Fruit fly (Drosophila melanogaster) whole organism, prepupa: ENCODE data around the gene CG15643.

Experiments
- CG10631 ChIP-seq: fragments of 200-800 bp; sonication (Bioruptor generic); optimal IDR thresholded peaks from 2 replicates; lab custom pipeline; 2016; ENCODE audit warnings: missing biosample characterization, missing genetic modification characterization
- CG11294 ChIP-seq: fragments of 200-800 bp; sonication (Bioruptor generic); IDR thresholded peaks from 2 replicates; pipeline ENCODE4 v1.3.6; 2022; ENCODE audit warnings: missing biosample characterization, missing genetic modification characterization
- CG15336 ChIP-seq: fragments of 200-800 bp; sonication (Bioruptor generic); IDR thresholded peaks from 2 replicates; pipeline ENCODE4 v1.3.6; 2022; ENCODE audit warnings: missing biosample characterization, missing genetic modification characterization
- CG1621 ChIP-seq: fragments of 200-800 bp; sonication (Bioruptor generic); optimal IDR thresholded peaks from 3 replicates; lab custom pipeline; 2018; ENCODE audit warnings: missing biosample characterization, mild to moderate bottlenecking, missing genetic modification characterization
- CG3032 ChIP-seq: fragments of 200-800 bp; optimal IDR thresholded peaks from 2 replicates; lab custom pipeline; 2019; ENCODE audit warnings: missing biosample characterization, mild to moderate bottlenecking, missing genetic modification characterization, moderate library complexity
- CG31627 ChIP-seq: fragments of 200-800 bp; sonication (Bioruptor generic); optimal IDR thresholded peaks from 3 replicates; lab custom pipeline; 2016; ENCODE audit warnings: missing biosample characterization, missing genetic modification characterization
- CG32006 ChIP-seq: fragments of 200-800 bp; sonication (Bioruptor generic); optimal IDR thresholded peaks from 3 replicates; lab custom pipeline; 2017; ENCODE audit warnings: missing biosample characterization, mild to moderate bottlenecking, missing genetic modification characterization
- CG3919 ChIP-seq: fragments of 200-800 bp; sonication (Bioruptor generic); optimal IDR thresholded peaks from 3 replicates; lab custom pipeline; 2016; ENCODE audit warnings: missing biosample characterization, missing genetic modification characterization
- CG6163 ChIP-seq: fragments of 200-800 bp; sonication (Bioruptor generic); IDR thresholded peaks from 3 replicates; pipeline ENCODE4 v1.3.6; 2022; ENCODE audit warnings: missing biosample characterization, missing genetic modification characterization
- CG6276 ChIP-seq: fragments of 200-800 bp; sonication (Bioruptor generic); optimal IDR thresholded peaks from 2 replicates; lab custom pipeline; 2017; ENCODE audit warnings: missing biosample characterization, mild to moderate bottlenecking, missing genetic modification characterization
- CG6792 ChIP-seq: fragments of 200-800 bp; sonication (Bioruptor generic); optimal IDR thresholded peaks from 3 replicates; lab custom pipeline; 2016; ENCODE audit warnings: missing biosample characterization, missing genetic modification characterization
- CG6854 ChIP-seq: fragments of 200-800 bp; sonication (Bioruptor generic); optimal IDR thresholded peaks from 2 replicates; lab custom pipeline; 2017; ENCODE audit warnings: missing biosample characterization, mild to moderate bottlenecking, missing genetic modification characterization
- CG8119 ChIP-seq: fragments of 200-800 bp; sonication (Bioruptor generic); IDR thresholded peaks from 3 replicates; pipeline ENCODE4 v1.3.6; 2022; ENCODE audit warnings: missing biosample characterization, missing genetic modification characterization
- CG8632 ChIP-seq: fragments of 200-800 bp; sonication (Bioruptor generic); optimal IDR thresholded peaks from 3 replicates; lab custom pipeline; 2016; ENCODE audit warnings: missing biosample characterization, missing genetic modification characterization
- CG9139 ChIP-seq: fragments of 200-800 bp; sonication (Bioruptor generic); optimal IDR thresholded peaks from 3 replicates; lab custom pipeline; 2017; ENCODE audit warnings: missing biosample characterization, mild to moderate bottlenecking, missing genetic modification characterization
- Eip75B ChIP-seq: fragments of 200-800 bp; sonication (Bioruptor generic); optimal IDR thresholded peaks from 3 replicates; lab custom pipeline; 2016; ENCODE audit warnings: missing biosample characterization, missing genetic modification characterization
- Eip78C ChIP-seq: fragments of 200-800 bp; sonication (Bioruptor generic); peaks from one replicate; lab custom pipeline; 2016; ENCODE audit warnings: missing biosample characterization, missing genetic modification characterization
- Eip93F ChIP-seq: fragments of 200-800 bp; sonication (Bioruptor generic); optimal IDR thresholded peaks from 2 replicates; lab custom pipeline; 2016; ENCODE audit warnings: missing biosample characterization, mild to moderate bottlenecking, missing genetic modification characterization
- Ets96B ChIP-seq: fragments of 200-800 bp; optimal IDR thresholded peaks from 2 replicates; lab custom pipeline; 2019; ENCODE audit warnings: missing biosample characterization, mild to moderate bottlenecking, missing genetic modification characterization, moderate library complexity
- Hr38 ChIP-seq: sonication (Bioruptor generic); optimal IDR thresholded peaks from 2 replicates; lab custom pipeline; 2016; ENCODE audit warnings: missing biosample characterization, missing genetic modification characterization
- Hr39 ChIP-seq: fragments of 200-800 bp; sonication (Bioruptor generic); optimal IDR thresholded peaks from 2 replicates; lab custom pipeline; 2016; ENCODE audit warnings: missing biosample characterization, missing genetic modification characterization
- Hr4 ChIP-seq: fragments of 200-800 bp; sonication (Bioruptor generic); optimal IDR thresholded peaks from 3 replicates; lab custom pipeline; 2016; ENCODE audit warnings: missing biosample characterization, missing genetic modification characterization
- Lpt ChIP-seq: fragments of 200-800 bp; sonication (Bioruptor generic); optimal IDR thresholded peaks from 3 replicates; lab custom pipeline; 2016; ENCODE audit warnings: missing biosample characterization, missing genetic modification characterization
- OdsH ChIP-seq: fragments of 200-800 bp; sonication (Bioruptor generic); optimal IDR thresholded peaks from 3 replicates; lab custom pipeline; 2016; ENCODE audit warnings: missing biosample characterization, missing genetic modification characterization
- Smox ChIP-seq: fragments of 200-800 bp; sonication (Bioruptor generic); optimal IDR thresholded peaks from 3 replicates; lab custom pipeline; 2016; ENCODE audit warnings: missing biosample characterization, missing genetic modification characterization
- Sox14 ChIP-seq: fragments of 200-800 bp; sonication (Bioruptor generic); optimal IDR thresholded peaks from 3 replicates; lab custom pipeline; 2016; ENCODE audit warnings: missing biosample characterization, missing genetic modification characterization
- achi ChIP-seq: fragments of 200-800 bp; sonication (Bioruptor generic); optimal IDR thresholded peaks from 3 replicates; lab custom pipeline; 2016; ENCODE audit warnings: missing biosample characterization, missing genetic modification characterization
- acj6 ChIP-seq: fragments of 200-800 bp; sonication (Bioruptor generic); optimal IDR thresholded peaks from 3 replicates; lab custom pipeline; 2016; ENCODE audit warnings: missing biosample characterization, missing genetic modification characterization
- cyc ChIP-seq: fragments of 200-800 bp; sonication (Bioruptor generic); optimal IDR thresholded peaks from 3 replicates; lab custom pipeline; 2016; ENCODE audit warnings: missing biosample characterization, missing genetic modification characterization
- dac ChIP-seq: fragments of 200-800 bp; sonication (Bioruptor generic); optimal IDR thresholded peaks from 2 replicates; lab custom pipeline; 2017; ENCODE audit warnings: missing biosample characterization, mild to moderate bottlenecking, missing genetic modification characterization
- dsx ChIP-seq: fragments of 200-800 bp; optimal IDR thresholded peaks from 3 replicates; lab custom pipeline; 2019; ENCODE audit warnings: missing biosample characterization, mild to moderate bottlenecking, missing genetic modification characterization, moderate library complexity; ENCODE audit not compliant: poor library complexity, severe bottlenecking
- eg ChIP-seq: fragments of 200-800 bp; sonication (Bioruptor generic); IDR thresholded peaks from 3 replicates; pipeline ENCODE4 v1.3.6; 2022; ENCODE audit warnings: missing biosample characterization, missing genetic modification characterization
- esn ChIP-seq: fragments of 200-800 bp; sonication (Bioruptor generic); optimal IDR thresholded peaks from 2 replicates; lab custom pipeline; 2016; ENCODE audit warnings: missing biosample characterization, mild to moderate bottlenecking, missing genetic modification characterization, moderate library complexity
- fd59A ChIP-seq: fragments of 200-800 bp; sonication (Bioruptor generic); optimal IDR thresholded peaks from 2 replicates; lab custom pipeline; 2017; ENCODE audit warnings: missing biosample characterization, mild to moderate bottlenecking, missing genetic modification characterization, missing genetic modification reagents
- fd85E ChIP-seq: fragments of 200-800 bp; sonication (Bioruptor generic); optimal IDR thresholded peaks from 3 replicates; lab custom pipeline; 2016; ENCODE audit warnings: missing biosample characterization, missing genetic modification characterization
- fkh ChIP-seq: fragments of 200-800 bp; sonication (Bioruptor generic); optimal IDR thresholded peaks from 3 replicates; lab custom pipeline; 2017; ENCODE audit warnings: missing biosample characterization, mild to moderate bottlenecking, missing genetic modification characterization, moderate library complexity
- lz ChIP-seq: fragments of 200-800 bp; sonication (Bioruptor generic); optimal IDR thresholded peaks from 3 replicates; lab custom pipeline; 2016; ENCODE audit warnings: missing biosample characterization, missing genetic modification characterization
- net ChIP-seq: fragments of 200-800 bp; sonication (Bioruptor generic); optimal IDR thresholded peaks from 3 replicates; lab custom pipeline; 2016; ENCODE audit warnings: missing biosample characterization, missing genetic modification characterization
- pdm3 ChIP-seq: fragments of 200-800 bp; sonication (Bioruptor generic); optimal IDR thresholded peaks from 3 replicates; lab custom pipeline; 2016; ENCODE audit warnings: missing biosample characterization, missing genetic modification characterization
- salr ChIP-seq, 2 experiments: fragments of 200-800 bp; sonication (Bioruptor generic); optimal IDR thresholded peaks; 3 replicates each; lab custom pipeline; 2016 to 2018; ENCODE audit warnings: missing biosample characterization in 2 of 2, missing genetic modification characterization in 2 of 2, mild to moderate bottlenecking in 1 of 2
- spab ChIP-seq: fragments of 200-800 bp; sonication (Bioruptor generic); optimal IDR thresholded peaks from 2 replicates; lab custom pipeline; 2017; ENCODE audit warnings: missing biosample characterization, mild to moderate bottlenecking, missing genetic modification characterization, missing genetic modification reagents
- ss ChIP-seq, 2 experiments: fragments of 200-800 bp; sonication (Bioruptor generic); optimal IDR thresholded peaks; 2 replicates in 1 of 2; 3 replicates in 1 of 2; lab custom pipeline; 2017 to 2018; ENCODE audit warnings: mild to moderate bottlenecking in 2 of 2, missing biosample characterization in 2 of 2, missing genetic modification characterization in 2 of 2, moderate library complexity in 1 of 2
- svp ChIP-seq: fragments of 200-800 bp; sonication (Bioruptor generic); peaks from one replicate; lab custom pipeline; 2016; ENCODE audit warnings: missing biosample characterization, missing genetic modification characterization
- topi ChIP-seq: fragments of 200-800 bp; sonication (Bioruptor generic); optimal IDR thresholded peaks from 3 replicates; lab custom pipeline; 2016; ENCODE audit warnings: missing biosample characterization, missing genetic modification characterization
- vri ChIP-seq: fragments of 200-800 bp; sonication (Bioruptor generic); optimal IDR thresholded peaks from 3 replicates; lab custom pipeline; 2016; ENCODE audit warnings: missing biosample characterization, mild to moderate bottlenecking, missing genetic modification characterization

CG15643 gene

DNA sequence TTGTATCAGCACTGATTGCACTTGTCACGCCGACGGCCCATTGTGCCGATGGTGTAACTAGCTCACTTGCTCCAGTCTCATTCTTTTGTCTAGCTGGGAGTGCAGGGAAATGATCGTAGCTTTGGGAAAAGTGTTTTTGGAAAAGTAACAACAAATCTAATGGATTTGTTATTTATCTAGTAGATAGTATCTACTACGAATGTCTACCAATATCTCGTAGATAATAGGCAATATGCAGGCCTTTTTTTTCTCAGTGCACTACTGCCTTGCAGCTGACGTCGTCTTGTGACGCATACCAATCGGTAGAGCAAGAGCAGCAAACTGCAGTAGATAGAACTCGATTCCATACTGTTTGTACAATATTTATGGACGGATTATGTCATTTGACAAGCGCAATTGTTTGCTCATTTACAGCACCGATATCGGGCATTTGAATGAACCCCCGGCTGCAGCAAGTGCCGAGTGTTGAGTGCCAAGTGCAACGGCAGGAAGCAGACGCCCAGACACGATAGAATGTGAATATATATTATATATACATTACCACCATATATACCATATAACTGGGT lies 28.4 kb downstream of the CG15643 start (continued):
- TF ChIP-seq CG3032 (tag; lab: Kevin White, UChicago): no peak
- TF ChIP-seq CG8119 (GFP tag; lab: Robert Waterston, UW): peak; percentile 67
- TF ChIP-seq fd85E (GFP tag; lab: Kevin White, UChicago): no peak
- peak; percentile 2 for TF ChIP-seq Ets96B (tag; lab: Kevin White, UChicago)
- peak in 1 of 2 experiments; percentile 39 for TF ChIP-seq ss (GFP tag; optimal IDR thresholded peaks at IDR 0.05; lab: Kevin White, UChicago)
- peak; percentile 60 for TF ChIP-seq CG32006 (GFP tag; lab: Kevin White, UChicago)
- TF ChIP-seq dac (GFP tag; lab: Kevin White, UChicago): no peak
- peak; percentile 65 for TF ChIP-seq pdm3 (GFP tag; lab: Kevin White, UChicago)
- TF ChIP-seq CG9139 (GFP tag; lab: Kevin White, UChicago): no peak
- TF ChIP-seq OdsH (GFP tag; lab: Kevin White, UChicago): peak; percentile 45
- TF ChIP-seq topi: peak; percentile 19
- TF ChIP-seq Sox14 (GFP tag; lab: Kevin White, UChicago): peak; percentile 61
- peak; percentile 87 for TF ChIP-seq Eip78C
- peak; percentile 29 for TF ChIP-seq acj6 (GFP tag; lab: Kevin White, UChicago)
- peak; percentile 45 for TF ChIP-seq Eip75B (GFP tag; lab: Kevin White, UChicago)
- TF ChIP-seq Lpt (GFP tag; lab: Kevin White, UChicago): no peak
- TF ChIP-seq salr (GFP tag; optimal IDR thresholded peaks at IDR 0.05; lab: Kevin White, UChicago): peak in 1 of 2 experiments; percentile 9
- TF ChIP-seq CG6276: peak; percentile 46
- no peak for TF ChIP-seq CG31627 (GFP tag; lab: Kevin White, UChicago)
- peak; percentile 53 for TF ChIP-seq CG3919 (GFP tag; lab: Kevin White, UChicago)
- TF ChIP-seq fkh (GFP tag; lab: Kevin White, UChicago): no peak
- TF ChIP-seq CG11294 (GFP tag; lab: Robert Waterston, UW): peak; percentile 60
- peak; percentile 23 for TF ChIP-seq Hr4 (GFP tag; lab: Kevin White, UChicago)
- TF ChIP-seq, all 60 proteins: peak for 36

DNA sequence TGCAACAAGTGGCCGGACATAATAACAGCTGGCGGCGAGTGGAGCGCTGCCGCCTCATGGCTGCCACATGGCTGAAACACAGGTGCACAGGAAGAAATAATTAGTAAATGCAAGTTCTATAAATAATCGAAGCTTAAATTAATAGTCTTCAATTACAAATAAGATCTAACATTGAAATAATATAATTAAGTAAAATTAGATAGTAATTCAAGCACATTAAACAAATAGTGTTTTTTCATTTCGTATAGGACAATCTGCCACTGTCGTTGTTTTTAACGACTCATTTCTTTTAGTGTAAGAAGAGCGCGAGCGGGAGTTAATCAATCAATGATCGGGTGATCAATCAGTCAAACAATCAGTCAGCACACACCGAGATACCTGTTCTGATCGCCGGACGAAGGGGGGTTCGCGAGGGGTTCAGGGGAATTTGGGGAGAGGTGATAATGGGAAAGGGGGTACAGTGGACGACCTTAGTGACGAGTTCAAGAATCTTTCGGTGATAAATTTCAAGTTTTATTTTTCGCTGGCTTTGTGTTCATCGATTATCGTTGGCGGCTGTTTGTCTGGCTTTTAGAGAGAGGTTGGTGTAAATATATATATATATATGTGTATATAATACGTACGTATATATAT lies 32.0 kb downstream of the CG15643 start:
- TF ChIP-seq lz (GFP tag; lab: Kevin White, UChicago) (no peak), Eip75B (GFP tag; lab: Kevin White, UChicago) (peak; percentile 18), CG15336 (no peak), Smox (GFP tag; lab: Kevin White, UChicago) (peak; percentile 25), CG8632 (GFP tag; lab: Kevin White, UChicago) (peak; percentile 13), fd59A (GFP tag; lab: Kevin White, UChicago) (no peak), pdm3 (GFP tag; lab: Kevin White, UChicago) (peak; percentile 25), topi (peak; percentile 6), eg (GFP tag; lab: Robert Waterston, UW) (0 out of 3 replicates have a peak, but pooled peaks have one; percentile 15), achi (peak; percentile 7), CG6276 (no peak), OdsH (GFP tag; lab: Kevin White, UChicago) (peak; percentile 1), net (no peak), CG6163 (GFP tag; lab: Robert Waterston, UW) (0 out of 3 replicates have a peak, but pooled peaks have one; percentile 10), Eip78C (peak; percentile 76), CG10631 (GFP tag; lab: Kevin White, UChicago) (no peak), CG3919 (GFP tag; lab: Kevin White, UChicago) (peak; percentile 18), CG3032 (tag; lab: Kevin White, UChicago) (peak; percentile 14), CG6792 (GFP tag; lab: Kevin White, UChicago) (no peak), svp (peak; percentile 61), esn (GFP tag; lab: Kevin White, UChicago) (peak; percentile 20)

DNA sequence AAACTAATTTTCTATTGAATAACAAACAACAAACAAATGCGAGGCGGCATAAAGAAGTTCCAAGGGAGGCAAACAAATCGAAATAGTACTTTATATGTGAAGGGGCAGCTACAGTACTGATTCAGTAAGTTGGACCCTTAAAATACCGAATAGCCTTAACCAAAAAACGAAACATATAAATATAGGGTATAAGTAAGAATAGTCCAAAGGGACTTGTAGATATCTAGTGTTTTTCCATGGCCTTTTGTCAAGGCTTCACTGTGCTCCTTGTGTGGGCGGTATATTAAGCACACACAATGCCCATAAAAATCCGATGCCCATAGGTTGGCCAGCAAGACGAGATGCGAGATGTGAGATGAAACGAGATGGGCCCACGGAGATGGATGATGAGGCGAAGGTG lies 39.9 kb downstream of the CG15643 start:
- TF ChIP-seq Hr4 (GFP tag; lab: Kevin White, UChicago) (no peak), topi (no peak), CG11294 (GFP tag; lab: Robert Waterston, UW) (no peak), CG6276 (no peak), CG6854 (GFP tag; lab: Kevin White, UChicago) (no peak), Hr39 (GFP tag; lab: Kevin White, UChicago) (peak; percentile 8), Eip78C (peak; percentile 35), cyc (GFP tag; lab: Kevin White, UChicago) (peak; percentile 1), esn (GFP tag; lab: Kevin White, UChicago) (peak; percentile 12), vri (GFP tag; lab: Kevin White, UChicago) (no peak), Hr38 (GFP tag; lab: Kevin White, UChicago) (no peak), Smox (GFP tag; lab: Kevin White, UChicago) (no peak), CG31627 (GFP tag; lab: Kevin White, UChicago) (peak; percentile 14), dsx (no peak), svp (no peak), fd59A (GFP tag; lab: Kevin White, UChicago) (no peak), Ets96B (tag; lab: Kevin White, UChicago) (no peak), spab (no peak), CG1621 (no peak), Eip93F (no peak), net (no peak)
